Fruit fly (Drosophila melanogaster) whole organism: ENCODE measurements around the gene Erk7.

Experiments used
- CG8478 ChIP-seq: fragments of >200 bp; optimal IDR thresholded peaks from 2 replicates; lab custom pipeline; 2018; ENCODE audit warnings: inconsistent platforms
- Dll ChIP-seq: fragments of >200 bp; optimal IDR thresholded peaks from 2 replicates; lab custom pipeline; 2017
- psq ChIP-seq: fragments of >200 bp; optimal IDR thresholded peaks from 2 replicates; lab custom pipeline; 2017
- usp ChIP-seq: fragments of >200 bp; optimal IDR thresholded peaks from 2 replicates; lab custom pipeline; 2017; ENCODE audit warnings: missing biosample characterization, missing genetic modification characterization, mixed read lengths

dm6 chrX:9243417-9243884, 24.0 kb downstream of the Erk7 start, which contains the start of the genes mxc and Larp7:
- TF ChIP-seq CG8478 (lab: Kevin White, UChicago) = no peak
- TF ChIP-seq psq = no peak
- TF ChIP-seq usp (GFP tag; lab: Kevin White, UChicago) = no peak
- TF ChIP-seq Dll (lab: Kevin White, UChicago) = no peak
